Fruit fly (Drosophila melanogaster) whole organism, embryonic: ENCODE results near the gene Atat.

ENCODE experiments used
- Ada2b ChIP-seq: fragments of 200-800 bp; sonication (Bioruptor generic); IDR thresholded peaks from 2 replicates; pipeline ENCODE4 v1.3.6; 2022; ENCODE audit warnings: missing biosample characterization, missing genetic modification characterization
- CG10267 ChIP-seq: fragments of 200-800 bp; sonication (Bioruptor generic); optimal IDR thresholded peaks from 2 replicates; lab custom pipeline; 2018; ENCODE audit warnings: missing biosample characterization, mild to moderate bottlenecking, missing genetic modification characterization, moderate library complexity
- CG10959 ChIP-seq: fragments of 200-800 bp; sonication (Bioruptor generic); IDR thresholded peaks from 2 replicates; pipeline ENCODE4 v1.3.6; 2022; ENCODE audit warnings: missing biosample characterization, missing genetic modification characterization
- CG11456 ChIP-seq: fragments of 200-800 bp; sonication (Bioruptor generic); IDR thresholded peaks from 3 replicates; pipeline ENCODE4 v1.3.6; 2022; ENCODE audit warnings: missing biosample characterization, missing genetic modification characterization
- CG12071 ChIP-seq: fragments of 200-800 bp; sonication (Bioruptor generic); optimal IDR thresholded peaks from 3 replicates; lab custom pipeline; 2018; ENCODE audit warnings: missing biosample characterization, mild to moderate bottlenecking, missing genetic modification characterization
- CG12155 ChIP-seq: fragments of 200-800 bp; sonication (Bioruptor generic); optimal IDR thresholded peaks from 3 replicates; lab custom pipeline; 2016; ENCODE audit warnings: missing biosample characterization, missing genetic modification characterization
- CG12236 ChIP-seq: fragments of 200-800 bp; sonication (Bioruptor generic); optimal IDR thresholded peaks from 2 replicates; lab custom pipeline; 2016; ENCODE audit warnings: missing biosample characterization, missing genetic modification characterization
- CG16863 ChIP-seq: fragments of 200-800 bp; sonication (Bioruptor generic); optimal IDR thresholded peaks from 3 replicates; lab custom pipeline; 2016; ENCODE audit warnings: missing biosample characterization, missing genetic modification characterization
- CG17186 ChIP-seq: fragments of 200-800 bp; sonication (Bioruptor generic); optimal IDR thresholded peaks from 3 replicates; lab custom pipeline; 2017; ENCODE audit warnings: missing biosample characterization, missing genetic modification reagents, missing genetic modification characterization
- CG17361 ChIP-seq: fragments of 200-800 bp; sonication (Bioruptor generic); IDR thresholded peaks from 3 replicates; pipeline ENCODE4 v1.3.6; 2022; ENCODE audit warnings: missing biosample characterization, missing genetic modification characterization
- CG17912 ChIP-seq: fragments of 200-800 bp; sonication (Bioruptor generic); optimal IDR thresholded peaks from 2 replicates; lab custom pipeline; 2018; ENCODE audit warnings: missing biosample characterization, mild to moderate bottlenecking, missing genetic modification characterization
- CG3407 ChIP-seq: fragments of 200-800 bp; sonication (Bioruptor generic); optimal IDR thresholded peaks from 2 replicates; lab custom pipeline; 2018; ENCODE audit warnings: missing biosample characterization, mild to moderate bottlenecking, missing genetic modification characterization
- CG4282 ChIP-seq: fragments of 200-800 bp; sonication (Bioruptor generic); optimal IDR thresholded peaks from 2 replicates; lab custom pipeline; 2016; ENCODE audit warnings: missing biosample characterization, missing genetic modification characterization
- CG4328 ChIP-seq: fragments of 200-800 bp; sonication (Bioruptor generic); optimal IDR thresholded peaks from 3 replicates; lab custom pipeline; 2017; ENCODE audit warnings: missing biosample characterization, missing genetic modification reagents, missing genetic modification characterization
- CG6765 ChIP-seq: fragments of 200-800 bp; sonication (Bioruptor generic); optimal IDR thresholded peaks from 3 replicates; lab custom pipeline; 2017; ENCODE audit warnings: missing biosample characterization, mild to moderate bottlenecking, missing genetic modification characterization
- CG6813 ChIP-seq: fragments of 200-800 bp; sonication (Bioruptor generic); optimal IDR thresholded peaks from 2 replicates; lab custom pipeline; 2017; ENCODE audit warnings: missing biosample characterization, missing genetic modification characterization, mild to moderate bottlenecking, moderate library complexity, missing genetic modification reagents
- CG6854 ChIP-seq: fragments of 200-800 bp; sonication (Bioruptor generic); optimal IDR thresholded peaks from 3 replicates; lab custom pipeline; 2017; ENCODE audit warnings: missing biosample characterization, mild to moderate bottlenecking, missing genetic modification characterization
- CG8089 ChIP-seq: fragments of 200-800 bp; sonication (Bioruptor generic); optimal IDR thresholded peaks from 3 replicates; lab custom pipeline; 2016; ENCODE audit warnings: missing biosample characterization, missing genetic modification characterization
- CG8359 ChIP-seq: fragments of 200-800 bp; sonication (Bioruptor generic); optimal IDR thresholded peaks from 2 replicates; lab custom pipeline; 2017; ENCODE audit warnings: missing biosample characterization, mild to moderate bottlenecking, missing genetic modification characterization, borderline replicate concordance
- CG8944 ChIP-seq: fragments of 200-800 bp; sonication (Bioruptor generic); optimal IDR thresholded peaks from 3 replicates; lab custom pipeline; 2016; ENCODE audit warnings: missing biosample characterization, missing genetic modification characterization
- CrebB ChIP-seq: fragments of 200-800 bp; sonication (Bioruptor generic); optimal IDR thresholded peaks from 3 replicates; lab custom pipeline; 2018; ENCODE audit warnings: missing biosample characterization, mild to moderate bottlenecking, missing genetic modification characterization
- Dip3 ChIP-seq: fragments of 200-800 bp; sonication (Bioruptor generic); optimal IDR thresholded peaks from 3 replicates; lab custom pipeline; 2016; ENCODE audit warnings: missing biosample characterization, missing genetic modification characterization
- Dp ChIP-seq: fragments of 200-800 bp; sonication (Bioruptor generic); optimal IDR thresholded peaks from 2 replicates; lab custom pipeline; 2018; ENCODE audit warnings: missing biosample characterization, mild to moderate bottlenecking, missing genetic modification characterization, moderate library complexity
- ERR ChIP-seq: fragments of 200-800 bp; sonication (Bioruptor generic); optimal IDR thresholded peaks from 2 replicates; lab custom pipeline; 2016; ENCODE audit warnings: missing biosample characterization, missing genetic modification characterization
- Ets65A ChIP-seq: fragments of 200-800 bp; sonication (Bioruptor generic); peaks from one replicate; lab custom pipeline; 2016; ENCODE audit warnings: missing biosample characterization, missing genetic modification characterization
- Hmr ChIP-seq: fragments of 200-800 bp; sonication (Bioruptor generic); optimal IDR thresholded peaks from 3 replicates; lab custom pipeline; 2017; ENCODE audit warnings: mild to moderate bottlenecking, missing biosample characterization, missing genetic modification reagents, missing genetic modification characterization
- Hr39 ChIP-seq: fragments of >200 bp; optimal IDR thresholded peaks from 2 replicates; lab custom pipeline; 2017
- Mes4 ChIP-seq: fragments of 200-800 bp; sonication (Bioruptor generic); optimal IDR thresholded peaks from 2 replicates; lab custom pipeline; 2016; ENCODE audit warnings: missing biosample characterization, missing genetic modification characterization
- Optix ChIP-seq: fragments of 200-800 bp; sonication (Bioruptor generic); IDR thresholded peaks from 3 replicates; pipeline ENCODE4 v1.3.6; 2022; ENCODE audit warnings: missing biosample characterization, missing genetic modification characterization
- Pdp1 ChIP-seq, 2 experiments: fragments of 200-800 bp; sonication (Bioruptor generic); optimal IDR thresholded peaks; 3 replicates each; lab custom pipeline; 2016; ENCODE audit warnings: missing biosample characterization in 2 of 2, missing genetic modification characterization in 2 of 2, mild to moderate bottlenecking in 1 of 2, moderate library complexity in 1 of 2
- Sox102F ChIP-seq: fragments of 200-800 bp; sonication (Bioruptor generic); optimal IDR thresholded peaks from 2 replicates; lab custom pipeline; 2018; ENCODE audit warnings: missing biosample characterization, mild to moderate bottlenecking, missing genetic modification characterization, moderate library complexity
- Sry-δ ChIP-seq: fragments of 200-800 bp; sonication (Bioruptor generic); optimal IDR thresholded peaks from 2 replicates; lab custom pipeline; 2016; ENCODE audit warnings: missing biosample characterization, missing genetic modification characterization
- Tbp ChIP-seq: fragments of >200 bp; optimal IDR thresholded peaks from 2 replicates; lab custom pipeline; 2018; ENCODE audit warnings: missing biosample characterization, missing genetic modification characterization
- Xbp1 ChIP-seq: fragments of 200-800 bp; sonication (Bioruptor generic); optimal IDR thresholded peaks from 3 replicates; lab custom pipeline; 2016; ENCODE audit warnings: missing biosample characterization, mild to moderate bottlenecking, missing genetic modification characterization
- abd-A ChIP-seq: fragments of 200-800 bp; sonication (Bioruptor generic); optimal IDR thresholded peaks from 3 replicates; lab custom pipeline; 2019; ENCODE audit warnings: missing biosample characterization, mild to moderate bottlenecking, missing genetic modification characterization, moderate library complexity
- al ChIP-seq: fragments of 200-800 bp; sonication (Bioruptor generic); IDR thresholded peaks from 2 replicates; pipeline ENCODE4 v1.3.6; 2022; ENCODE audit warnings: missing biosample characterization, missing genetic modification characterization
- ap ChIP-seq: fragments of 200-800 bp; sonication (Bioruptor generic); IDR thresholded peaks from 2 replicates; pipeline ENCODE4 v1.3.6; 2022; ENCODE audit warnings: missing biosample characterization, missing genetic modification characterization
- bab2 ChIP-seq: fragments of 200-800 bp; sonication (Bioruptor generic); optimal IDR thresholded peaks from 2 replicates; lab custom pipeline; 2016; ENCODE audit warnings: missing biosample characterization, missing genetic modification characterization
- cwo ChIP-seq: fragments of 200-800 bp; sonication (Bioruptor generic); optimal IDR thresholded peaks from 3 replicates; lab custom pipeline; 2017; ENCODE audit warnings: missing biosample characterization, missing genetic modification characterization, mild to moderate bottlenecking, moderate library complexity, missing genetic modification reagents
- en ChIP-seq: fragments of 200-800 bp; sonication (Bioruptor generic); optimal IDR thresholded peaks from 2 replicates; lab custom pipeline; 2016; ENCODE audit warnings: missing biosample characterization, missing genetic modification characterization
- gt ChIP-seq: fragments of 200-800 bp; sonication (Bioruptor generic); IDR thresholded peaks from 2 replicates; pipeline ENCODE4 v1.3.6; 2022; ENCODE audit warnings: missing biosample characterization, missing genetic modification characterization
- ham ChIP-seq: fragments of 200-800 bp; sonication (Bioruptor generic); IDR thresholded peaks from 2 replicates; pipeline ENCODE4 v1.3.6; 2022; ENCODE audit warnings: missing biosample characterization, missing genetic modification characterization
- hkb ChIP-seq, 2 experiments: fragments of 200-800 bp in 1 of 2; fragments of >200 bp in 1 of 2; sonication (Bioruptor generic) in 1 of 2; IDR thresholded peaks in 1 of 2; optimal IDR thresholded peaks in 1 of 2; 2 replicates each; pipeline versions ENCODE4 v1.3.6 to Lab custom; 2017 to 2022; ENCODE audit warnings: missing biosample characterization in 1 of 2, missing genetic modification characterization in 1 of 2
- ken ChIP-seq: fragments of 200-800 bp; sonication (Bioruptor generic); IDR thresholded peaks from 3 replicates; pipeline ENCODE4 v1.3.6; 2022; ENCODE audit warnings: missing biosample characterization, missing genetic modification characterization
- pnt ChIP-seq: fragments of 200-800 bp; sonication (Bioruptor generic); optimal IDR thresholded peaks from 3 replicates; lab custom pipeline; 2016; ENCODE audit warnings: missing biosample characterization, missing genetic modification characterization
- pzg ChIP-seq: fragments of 200-800 bp; sonication (Bioruptor generic); optimal IDR thresholded peaks from 3 replicates; lab custom pipeline; 2018; ENCODE audit warnings: missing biosample characterization, mild to moderate bottlenecking, missing genetic modification characterization, moderate library complexity
- twi ChIP-seq: fragments of 200-800 bp; optimal IDR thresholded peaks from 2 replicates; lab custom pipeline; 2019; ENCODE audit warnings: missing biosample characterization, mild to moderate bottlenecking, missing genetic modification characterization, moderate library complexity
- unpg ChIP-seq: fragments of 200-800 bp; sonication (Bioruptor generic); optimal IDR thresholded peaks from 3 replicates; lab custom pipeline; 2018; ENCODE audit warnings: missing biosample characterization, mild to moderate bottlenecking, missing genetic modification characterization, moderate library complexity
- wor ChIP-seq: fragments of 200-800 bp; sonication (Bioruptor generic); IDR thresholded peaks from 2 replicates; pipeline ENCODE4 v1.3.6; 2022; ENCODE audit warnings: missing biosample characterization, missing genetic modification characterization
- zfh2 ChIP-seq: fragments of 200-800 bp; sonication (Bioruptor generic); optimal IDR thresholded peaks from 2 replicates; lab custom pipeline; 2016; ENCODE audit warnings: missing biosample characterization, missing genetic modification characterization

Gene Atat

dm6 chr3L:9462247-9462769 is 35.8 kb upstream of the Atat start (continued):
- TF ChIP-seq CG6813 (GFP tag; lab: Kevin White, UChicago) = peak; percentile 92
- peak; percentile 58 for TF ChIP-seq zfh2 (GFP tag; lab: Kevin White, UChicago)
- peak; percentile 63 for TF ChIP-seq CG17186 (GFP tag; lab: Kevin White, UChicago)
- peak; percentile 63 for TF ChIP-seq bab2 (GFP tag; lab: Kevin White, UChicago)
- TF ChIP-seq Dip3 = peak; percentile 41
- TF ChIP-seq CG16863 (GFP tag; lab: Kevin White, UChicago) = peak; percentile 71
- TF ChIP-seq CG11456 (GFP tag; lab: Robert Waterston, UW) = no peak
- peak; percentile 68 for TF ChIP-seq CG8359
- TF ChIP-seq CG4328 (GFP tag; lab: Kevin White, UChicago) = peak; percentile 88
- peak; percentile 51 for TF ChIP-seq CG8944
- TF ChIP-seq CG17912 (GFP tag; lab: Kevin White, UChicago) = no peak
- TF ChIP-seq ken = peak; percentile 43; the same call in 1 of the 3 replicates
- TF ChIP-seq CG10267 (tag; lab: Kevin White, UChicago) = peak; percentile 92
- TF ChIP-seq twi (tag; lab: Kevin White, UChicago) = peak; percentile 68
- TF ChIP-seq CrebB (tag; lab: Kevin White, UChicago) = peak; percentile 80
- peak; percentile 82 for TF ChIP-seq cwo (GFP tag; lab: Kevin White, UChicago)
- peak; percentile 66 for TF ChIP-seq CG10959 (GFP tag; lab: Robert Waterston, UW)
- TF ChIP-seq Optix = no peak
- TF ChIP-seq abd-A = peak; percentile 32
- peak; percentile 92 for TF ChIP-seq Hmr (GFP tag; lab: Kevin White, UChicago)
- TF ChIP-seq hkb (optimal IDR thresholded peaks at IDR 0.05; lab: Kevin White, UChicago) = no peak
- TF ChIP-seq hkb (GFP tag; IDR thresholded peaks at IDR 0.05; lab: Robert Waterston, UW) = peak; percentile 86
- peak; percentile 29 for TF ChIP-seq CG8089
- peak; percentile 53; the same call in 1 of the 2 replicates for TF ChIP-seq al (GFP tag; lab: Robert Waterston, UW)
- TF ChIP-seq CG12071 (GFP tag; lab: Kevin White, UChicago) = peak; percentile 84
- peak; percentile 88 for TF ChIP-seq Sox102F (GFP tag; lab: Kevin White, UChicago)
- 0 out of 2 replicates have a peak, but pooled peaks have one; percentile 34 for TF ChIP-seq ham (GFP tag; lab: Robert Waterston, UW)
- no peak for TF ChIP-seq CG4282
- TF ChIP-seq CG3407 = peak; percentile 87
- TF ChIP-seq Pdp1 (GFP tag; optimal IDR thresholded peaks at IDR 0.05; lab: Kevin White, UChicago) = peak; percentile 74 to 98
- TF ChIP-seq CG12236 (GFP tag; lab: Kevin White, UChicago) = peak; percentile 60
- TF ChIP-seq CG6765 (GFP tag; lab: Kevin White, UChicago) = peak; percentile 88
- peak; percentile 95 for TF ChIP-seq unpg
- TF ChIP-seq Hr39 (lab: Kevin White, UChicago) = no peak
- peak; percentile 40; the same call in 1 of the 2 replicates for TF ChIP-seq ap (GFP tag; lab: Robert Waterston, UW)
- peak; percentile 58; the same call in 1 of the 2 replicates for TF ChIP-seq gt (GFP tag; lab: Robert Waterston, UW)
- TF ChIP-seq wor = peak; percentile 65
- TF ChIP-seq CG17361 (GFP tag; lab: Robert Waterston, UW) = peak; percentile 89
- peak; percentile 92 for TF ChIP-seq CG6854 (GFP tag; lab: Kevin White, UChicago)
- peak; percentile 59 for TF ChIP-seq CG12155
- TF ChIP-seq pzg (GFP tag; lab: Kevin White, UChicago) = no peak
- TF ChIP-seq Mes4 (GFP tag; lab: Kevin White, UChicago) = peak; percentile 65
- no peak for TF ChIP-seq Dp (GFP tag; lab: Kevin White, UChicago)
- peak; percentile 71 for TF ChIP-seq en
- TF ChIP-seq Ets65A (GFP tag; lab: Kevin White, UChicago) = no peak
- TF ChIP-seq Xbp1 = peak; percentile 84
- TF ChIP-seq pnt = peak; percentile 64
- TF ChIP-seq Ada2b = peak; percentile 64
- TF ChIP-seq Tbp = no peak
- peak; percentile 67 for TF ChIP-seq ERR (GFP tag; lab: Kevin White, UChicago)
- peak; percentile 15 for TF ChIP-seq Sry-δ (GFP tag; lab: Kevin White, UChicago)
